Fruit fly (Drosophila melanogaster) whole organism, prepupa: ENCODE measurements around the gene Art3.

ENCODE experiments used
- CG10631 ChIP-seq: fragments of 200-800 bp; sonication (Bioruptor generic); optimal IDR thresholded peaks from 2 replicates; lab custom pipeline; 2016; ENCODE audit warnings: missing biosample characterization, missing genetic modification characterization
- CG10669 ChIP-seq: fragments of 200-800 bp; sonication (Bioruptor generic); optimal IDR thresholded peaks from 3 replicates; lab custom pipeline; 2018; ENCODE audit warnings: missing biosample characterization, mild to moderate bottlenecking, missing genetic modification characterization, moderate library complexity
- CG1621 ChIP-seq: fragments of 200-800 bp; sonication (Bioruptor generic); optimal IDR thresholded peaks from 3 replicates; lab custom pipeline; 2018; ENCODE audit warnings: missing biosample characterization, mild to moderate bottlenecking, missing genetic modification characterization
- CG3919 ChIP-seq: fragments of 200-800 bp; sonication (Bioruptor generic); optimal IDR thresholded peaks from 3 replicates; lab custom pipeline; 2016; ENCODE audit warnings: missing biosample characterization, missing genetic modification characterization
- CG4318 ChIP-seq: fragments of 200-800 bp; sonication (Bioruptor generic); optimal IDR thresholded peaks from 3 replicates; lab custom pipeline; 2017; ENCODE audit warnings: missing biosample characterization, mild to moderate bottlenecking, missing genetic modification characterization
- CG6276 ChIP-seq: fragments of 200-800 bp; sonication (Bioruptor generic); optimal IDR thresholded peaks from 2 replicates; lab custom pipeline; 2017; ENCODE audit warnings: missing biosample characterization, mild to moderate bottlenecking, missing genetic modification characterization
- CG6854 ChIP-seq: fragments of 200-800 bp; sonication (Bioruptor generic); optimal IDR thresholded peaks from 2 replicates; lab custom pipeline; 2017; ENCODE audit warnings: missing biosample characterization, mild to moderate bottlenecking, missing genetic modification characterization
- CG8119 ChIP-seq: fragments of 200-800 bp; sonication (Bioruptor generic); IDR thresholded peaks from 3 replicates; pipeline ENCODE4 v1.3.6; 2022; ENCODE audit warnings: missing biosample characterization, missing genetic modification characterization
- CG8632 ChIP-seq: fragments of 200-800 bp; sonication (Bioruptor generic); optimal IDR thresholded peaks from 3 replicates; lab custom pipeline; 2016; ENCODE audit warnings: missing biosample characterization, missing genetic modification characterization
- CG9139 ChIP-seq: fragments of 200-800 bp; sonication (Bioruptor generic); optimal IDR thresholded peaks from 3 replicates; lab custom pipeline; 2017; ENCODE audit warnings: missing biosample characterization, mild to moderate bottlenecking, missing genetic modification characterization
- Eip75B ChIP-seq: fragments of 200-800 bp; sonication (Bioruptor generic); optimal IDR thresholded peaks from 3 replicates; lab custom pipeline; 2016; ENCODE audit warnings: missing biosample characterization, missing genetic modification characterization
- Eip78C ChIP-seq: fragments of 200-800 bp; sonication (Bioruptor generic); peaks from one replicate; lab custom pipeline; 2016; ENCODE audit warnings: missing biosample characterization, missing genetic modification characterization
- Ets21C ChIP-seq: fragments of 200-800 bp; sonication (Bioruptor generic); optimal IDR thresholded peaks from 3 replicates; lab custom pipeline; 2016; ENCODE audit warnings: missing biosample characterization, missing genetic modification characterization
- Hr38 ChIP-seq: sonication (Bioruptor generic); optimal IDR thresholded peaks from 2 replicates; lab custom pipeline; 2016; ENCODE audit warnings: missing biosample characterization, missing genetic modification characterization
- Hr39 ChIP-seq: fragments of 200-800 bp; sonication (Bioruptor generic); optimal IDR thresholded peaks from 2 replicates; lab custom pipeline; 2016; ENCODE audit warnings: missing biosample characterization, missing genetic modification characterization
- Hr4 ChIP-seq: fragments of 200-800 bp; sonication (Bioruptor generic); optimal IDR thresholded peaks from 3 replicates; lab custom pipeline; 2016; ENCODE audit warnings: missing biosample characterization, missing genetic modification characterization
- Lpt ChIP-seq: fragments of 200-800 bp; sonication (Bioruptor generic); optimal IDR thresholded peaks from 3 replicates; lab custom pipeline; 2016; ENCODE audit warnings: missing biosample characterization, missing genetic modification characterization
- Met ChIP-seq: fragments of 200-800 bp; sonication (Bioruptor generic); optimal IDR thresholded peaks from 3 replicates; lab custom pipeline; 2016; ENCODE audit warnings: missing biosample characterization, missing genetic modification characterization
- Smox ChIP-seq: fragments of 200-800 bp; sonication (Bioruptor generic); optimal IDR thresholded peaks from 3 replicates; lab custom pipeline; 2016; ENCODE audit warnings: missing biosample characterization, missing genetic modification characterization
- Sox102F ChIP-seq: fragments of 200-800 bp; sonication (Bioruptor generic); optimal IDR thresholded peaks from 2 replicates; lab custom pipeline; 2016; ENCODE audit warnings: missing biosample characterization, mild to moderate bottlenecking, missing genetic modification characterization
- Sox15 ChIP-seq: fragments of 200-800 bp; sonication (Bioruptor generic); optimal IDR thresholded peaks from 3 replicates; lab custom pipeline; 2016; ENCODE audit warnings: missing biosample characterization, missing genetic modification characterization
- achi ChIP-seq: fragments of 200-800 bp; sonication (Bioruptor generic); optimal IDR thresholded peaks from 3 replicates; lab custom pipeline; 2016; ENCODE audit warnings: missing biosample characterization, missing genetic modification characterization
- acj6 ChIP-seq: fragments of 200-800 bp; sonication (Bioruptor generic); optimal IDR thresholded peaks from 3 replicates; lab custom pipeline; 2016; ENCODE audit warnings: missing biosample characterization, missing genetic modification characterization
- cyc ChIP-seq: fragments of 200-800 bp; sonication (Bioruptor generic); optimal IDR thresholded peaks from 3 replicates; lab custom pipeline; 2016; ENCODE audit warnings: missing biosample characterization, missing genetic modification characterization
- dac ChIP-seq: fragments of 200-800 bp; sonication (Bioruptor generic); optimal IDR thresholded peaks from 2 replicates; lab custom pipeline; 2017; ENCODE audit warnings: missing biosample characterization, mild to moderate bottlenecking, missing genetic modification characterization
- eg ChIP-seq: fragments of 200-800 bp; sonication (Bioruptor generic); IDR thresholded peaks from 3 replicates; pipeline ENCODE4 v1.3.6; 2022; ENCODE audit warnings: missing biosample characterization, missing genetic modification characterization
- esn ChIP-seq: fragments of 200-800 bp; sonication (Bioruptor generic); optimal IDR thresholded peaks from 2 replicates; lab custom pipeline; 2016; ENCODE audit warnings: missing biosample characterization, mild to moderate bottlenecking, missing genetic modification characterization, moderate library complexity
- fd59A ChIP-seq: fragments of 200-800 bp; sonication (Bioruptor generic); optimal IDR thresholded peaks from 2 replicates; lab custom pipeline; 2017; ENCODE audit warnings: missing biosample characterization, mild to moderate bottlenecking, missing genetic modification characterization, missing genetic modification reagents
- net ChIP-seq: fragments of 200-800 bp; sonication (Bioruptor generic); optimal IDR thresholded peaks from 3 replicates; lab custom pipeline; 2016; ENCODE audit warnings: missing biosample characterization, missing genetic modification characterization
- pdm3 ChIP-seq: fragments of 200-800 bp; sonication (Bioruptor generic); optimal IDR thresholded peaks from 3 replicates; lab custom pipeline; 2016; ENCODE audit warnings: missing biosample characterization, missing genetic modification characterization
- salr ChIP-seq, 2 experiments: fragments of 200-800 bp; sonication (Bioruptor generic); optimal IDR thresholded peaks; 3 replicates each; lab custom pipeline; 2016 to 2018; ENCODE audit warnings: missing biosample characterization in 2 of 2, missing genetic modification characterization in 2 of 2, mild to moderate bottlenecking in 1 of 2
- spab ChIP-seq: fragments of 200-800 bp; sonication (Bioruptor generic); optimal IDR thresholded peaks from 2 replicates; lab custom pipeline; 2017; ENCODE audit warnings: missing biosample characterization, mild to moderate bottlenecking, missing genetic modification characterization, missing genetic modification reagents
- ss ChIP-seq, 2 experiments: fragments of 200-800 bp; sonication (Bioruptor generic); optimal IDR thresholded peaks; 2 replicates in 1 of 2; 3 replicates in 1 of 2; lab custom pipeline; 2017 to 2018; ENCODE audit warnings: mild to moderate bottlenecking in 2 of 2, missing biosample characterization in 2 of 2, missing genetic modification characterization in 2 of 2, moderate library complexity in 1 of 2
- svp ChIP-seq: fragments of 200-800 bp; sonication (Bioruptor generic); peaks from one replicate; lab custom pipeline; 2016; ENCODE audit warnings: missing biosample characterization, missing genetic modification characterization
- topi ChIP-seq: fragments of 200-800 bp; sonication (Bioruptor generic); optimal IDR thresholded peaks from 3 replicates; lab custom pipeline; 2016; ENCODE audit warnings: missing biosample characterization, missing genetic modification characterization

The Art3 gene

DNA sequence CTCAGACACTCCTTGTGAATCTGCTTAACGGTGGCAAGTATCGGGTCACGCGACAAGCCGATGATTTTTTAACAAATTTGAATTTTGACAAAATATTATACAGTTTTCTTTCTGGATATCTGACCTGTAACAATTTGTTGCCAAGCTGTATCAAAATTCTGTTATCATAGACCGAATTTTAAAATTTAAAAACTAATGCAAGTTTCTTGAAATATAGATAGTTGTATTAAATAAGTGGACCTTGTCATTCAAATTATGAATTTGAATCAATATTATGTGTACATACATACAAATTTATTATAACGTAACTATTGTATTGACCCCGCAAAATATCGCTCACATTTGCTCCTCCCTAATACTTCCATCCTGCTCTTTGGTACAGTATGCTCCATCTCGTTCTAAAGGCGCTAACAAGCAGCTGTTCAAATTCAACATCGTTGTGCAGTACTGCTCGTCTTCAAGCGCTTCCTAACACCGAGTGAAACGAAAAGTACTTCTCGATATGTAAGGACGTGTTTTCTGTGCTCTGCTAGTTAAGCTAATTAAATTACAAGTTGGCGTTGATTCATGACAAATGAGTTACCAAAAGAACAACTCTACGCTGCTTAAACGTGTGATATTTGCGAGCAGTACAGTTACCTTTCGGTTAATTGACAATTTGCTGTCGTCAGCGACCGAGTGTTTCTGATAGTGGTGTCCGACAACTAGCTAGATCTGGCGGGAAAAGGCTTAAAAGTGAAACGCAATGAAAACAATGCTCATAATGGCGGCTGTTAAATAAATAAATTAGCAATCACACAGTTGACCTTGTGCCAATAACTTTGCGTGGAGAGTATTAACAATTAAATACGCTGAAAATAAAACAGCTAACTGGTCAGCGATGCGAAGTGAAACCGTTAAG lies 32.8 kb downstream of the Art3 start, which contains the start of the genes Kpc1 and CG42542 (continued):
- TF ChIP-seq CG9139 (no peak), acj6 (GFP tag; lab: Kevin White, UChicago) (peak; percentile 79), CG10669 (GFP tag; lab: Kevin White, UChicago) (no peak), spab (GFP tag; lab: Kevin White, UChicago) (no peak), Met (peak; percentile 81), achi (GFP tag; lab: Kevin White, UChicago) (peak; percentile 71), topi (GFP tag; lab: Kevin White, UChicago) (peak; percentile 74), Sox102F (GFP tag; lab: Kevin White, UChicago) (peak; percentile 69), salr (GFP tag; optimal IDR thresholded peaks at IDR 0.05; lab: Kevin White, UChicago) (peak; percentile 36 to 53), CG4318 (GFP tag; lab: Kevin White, UChicago) (no peak), Ets21C (GFP tag; lab: Kevin White, UChicago) (peak; percentile 75), CG10631 (GFP tag; lab: Kevin White, UChicago) (peak; percentile 75), Eip78C (GFP tag; lab: Kevin White, UChicago) (peak; percentile 59), CG6854 (GFP tag; lab: Kevin White, UChicago) (no peak), CG8632 (GFP tag; lab: Kevin White, UChicago) (peak; percentile 62), dac (GFP tag; lab: Kevin White, UChicago) (no peak), cyc (GFP tag; lab: Kevin White, UChicago) (peak; percentile 71), Hr38 (no peak), ss (GFP tag; optimal IDR thresholded peaks at IDR 0.05; lab: Kevin White, UChicago) (peak in 1 of 2 experiments; percentile 32), Eip75B (GFP tag; lab: Kevin White, UChicago) (peak; percentile 67), Smox (GFP tag; lab: Kevin White, UChicago) (peak; percentile 78), eg (GFP tag; lab: Robert Waterston, UW) (peak; percentile 65; the same call in 2 of the 3 replicates), Hr4 (GFP tag; lab: Kevin White, UChicago) (peak; percentile 81), esn (GFP tag; lab: Kevin White, UChicago) (peak; percentile 80), fd59A (GFP tag; lab: Kevin White, UChicago) (peak; percentile 52), svp (GFP tag; lab: Kevin White, UChicago) (peak; percentile 96), Lpt (GFP tag; lab: Kevin White, UChicago) (peak; percentile 47), CG3919 (GFP tag; lab: Kevin White, UChicago) (peak; percentile 73), CG6276 (GFP tag; lab: Kevin White, UChicago) (no peak), CG8119 (GFP tag; lab: Robert Waterston, UW) (peak; percentile 53; the same call in 1 of the 3 replicates), Sox15 (GFP tag; lab: Kevin White, UChicago) (peak; percentile 57), net (GFP tag; lab: Kevin White, UChicago) (peak; percentile 54), Hr39 (peak; percentile 81), pdm3 (GFP tag; lab: Kevin White, UChicago) (peak; percentile 83), CG1621 (peak; percentile 3)
- TF ChIP-seq, all 60 proteins: peak for 47

DNA sequence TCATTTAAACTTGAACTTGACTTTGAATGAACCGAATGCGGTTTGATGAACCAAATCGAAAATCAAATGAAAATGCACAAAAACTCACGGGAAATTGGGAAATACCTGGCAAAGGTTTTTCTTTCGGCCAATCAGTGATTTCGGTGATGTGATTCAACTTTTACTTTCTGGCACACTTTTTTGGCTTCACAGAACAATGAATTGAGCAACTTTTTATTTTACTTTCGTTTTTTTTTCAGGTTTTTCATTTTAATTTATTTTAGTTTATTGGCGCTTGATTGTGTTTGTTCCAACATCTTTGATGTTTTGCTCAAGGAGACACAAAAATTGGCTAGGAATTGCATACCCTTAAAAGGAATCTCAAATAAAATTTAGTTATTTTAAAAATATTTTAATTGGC lies 47.7 kb downstream of the Art3 start, which contains the start of gene Mf:
Gene Mf, minus strand, starts transcription at position 44 of the 400 bp plus-strand sequence.
- TF ChIP-seq CG8119 (GFP tag; lab: Robert Waterston, UW) = no peak
- no peak for TF ChIP-seq CG10669 (GFP tag; lab: Kevin White, UChicago)
- no peak for TF ChIP-seq acj6 (GFP tag; lab: Kevin White, UChicago)
- TF ChIP-seq CG6854 (GFP tag; lab: Kevin White, UChicago) = no peak
- no peak for TF ChIP-seq Sox102F (GFP tag; lab: Kevin White, UChicago)
